Fruit fly (Drosophila melanogaster): ENCODE data around the gene CG10663.

The CG10663 gene

dm6 chr3L:12442593-12442992, 42.2 kb downstream of the CG10663 start (continued):
- TF ChIP-seq CG6808 (GFP tag; optimal IDR thresholded peaks at IDR 0.05) (peak; percentile 76), CG3919 (GFP tag; optimal IDR thresholded peaks at IDR 0.05) (peak; percentile 74), ss (GFP tag; optimal IDR thresholded peaks at IDR 0.05) (peak; percentile 65 to 71), Sox102F (GFP tag; optimal IDR thresholded peaks at IDR 0.05) (peak; percentile 83), Ets96B (tag; optimal IDR thresholded peaks at IDR 0.05) (peak; percentile 71), salr (GFP tag; optimal IDR thresholded peaks at IDR 0.05) (peak; percentile 55 to 59), fd59A (GFP tag; optimal IDR thresholded peaks at IDR 0.05) (peak; percentile 63), CG34406 (GFP tag; optimal IDR thresholded peaks at IDR 0.05) (peak; percentile 73), CG6163 (GFP tag; IDR thresholded peaks at IDR 0.05) (peak; percentile 65; the same call in 2 of the 3 replicates), CG10669 (GFP tag; optimal IDR thresholded peaks at IDR 0.05) (peak; percentile 75), svp (GFP tag) (peak; percentile 88), Gug (GFP tag; IDR thresholded peaks at IDR 0.05) (no peak), spab (GFP tag; optimal IDR thresholded peaks at IDR 0.05) (peak; percentile 35)

dm6 chr3L:12434432-12434831, 50.4 kb downstream of the CG10663 start:
- TF ChIP-seq CG34406 (GFP tag; optimal IDR thresholded peaks at IDR 0.05) (no peak), ss (GFP tag; optimal IDR thresholded peaks at IDR 0.05) (no peak), acj6 (GFP tag; optimal IDR thresholded peaks at IDR 0.05) (no peak), CG31627 (GFP tag; optimal IDR thresholded peaks at IDR 0.05) (no peak), cyc (GFP tag; optimal IDR thresholded peaks at IDR 0.05) (no peak), fkh (GFP tag; optimal IDR thresholded peaks at IDR 0.05) (peak; percentile 60), vri (GFP tag; optimal IDR thresholded peaks at IDR 0.05) (peak; percentile 76), Sox14 (GFP tag; optimal IDR thresholded peaks at IDR 0.05) (no peak), CG8319 (GFP tag; optimal IDR thresholded peaks at IDR 0.05) (no peak), Gug (GFP tag; IDR thresholded peaks at IDR 0.05) (no peak), dac (GFP tag; optimal IDR thresholded peaks at IDR 0.05) (no peak), Hr39 (GFP tag; optimal IDR thresholded peaks at IDR 0.05) (no peak)

- peak; percentile 53 for TF ChIP-seq svp (GFP tag)
- peak; percentile 40 for TF ChIP-seq CG7368 (GFP tag; optimal IDR thresholded peaks at IDR 0.05)
- no peak for TF ChIP-seq fkh (GFP tag; optimal IDR thresholded peaks at IDR 0.05)
These were observed 51.1 kb downstream of the CG10663 start for dm6 chr3L:12433710-12434109.

dm6 chr3L:12432392-12433012, 52.3 kb downstream of the CG10663 start, which contains the start of gene toe:
TSS of gene toe (minus strand) at chr3L:12432668.
- TF ChIP-seq dsx (GFP tag; optimal IDR thresholded peaks at IDR 0.05; ENCODE audit: poor library complexity, severe bottlenecking) = no peak
- TF ChIP-seq CG3919 (GFP tag; optimal IDR thresholded peaks at IDR 0.05) = peak; percentile 61
- TF ChIP-seq CG9139 (GFP tag; optimal IDR thresholded peaks at IDR 0.05) = no peak
- TF ChIP-seq CG11902 (GFP tag; optimal IDR thresholded peaks at IDR 0.05) = no peak
- 0 out of 3 replicates have a peak, but pooled peaks have one; percentile 7 for TF ChIP-seq CG6163 (GFP tag; IDR thresholded peaks at IDR 0.05)
- TF ChIP-seq eg (GFP tag; IDR thresholded peaks at IDR 0.05) = peak; percentile 30; the same call in 1 of the 3 replicates
- TF ChIP-seq Eip93F (GFP tag; optimal IDR thresholded peaks at IDR 0.05) = no peak
- no peak for TF ChIP-seq lz (GFP tag; optimal IDR thresholded peaks at IDR 0.05)
